Fruit fly (Drosophila melanogaster): Measurements from ENCODE around the gene CG31221.

The CG31221 gene

DNA sequence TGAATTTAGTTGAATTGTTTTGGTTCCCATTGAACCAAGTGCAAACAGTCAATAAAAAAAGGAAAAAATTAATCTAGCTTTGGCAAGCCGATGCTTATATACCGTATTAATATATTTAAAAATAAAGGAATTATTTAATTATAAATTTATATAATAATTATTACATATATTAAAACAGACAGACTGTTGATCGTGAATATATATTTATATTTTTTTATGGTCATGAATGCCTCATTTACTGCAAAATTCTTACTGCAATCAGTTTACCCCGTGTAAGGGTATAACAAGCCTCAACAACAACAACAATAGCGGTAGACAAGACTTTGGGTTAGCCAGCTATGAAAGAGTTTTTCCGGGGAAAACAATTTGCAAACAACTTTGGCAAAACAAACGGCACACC, 61.6 kb downstream of the CG31221 start:
- TF ChIP-seq cnc (optimal IDR thresholded peaks at IDR 0.05), result no peak
- TF ChIP-seq CG11617 (GFP tag; optimal IDR thresholded peaks at IDR 0.05), result no peak
- TF ChIP-seq CG7045 (GFP tag; optimal IDR thresholded peaks at IDR 0.05), result no peak
- no peak for TF ChIP-seq bab1 (GFP tag; optimal IDR thresholded peaks at IDR 0.05)
- no peak for TF ChIP-seq Hr96 (GFP tag; optimal IDR thresholded peaks at IDR 0.05)
- no peak for TF ChIP-seq toe (GFP tag; optimal IDR thresholded peaks at IDR 0.05)
- TF ChIP-seq CG33017 (tag; optimal IDR thresholded peaks at IDR 0.05), result no peak
- TF ChIP-seq kay (GFP tag; ENCODE audit: borderline replicate concordance), result no peak
- TF ChIP-seq CG1620 (GFP tag; optimal IDR thresholded peaks at IDR 0.05), result no peak
- TF ChIP-seq tj (GFP tag; optimal IDR thresholded peaks at IDR 0.05), result no peak
- no peak for TF ChIP-seq Mnt (GFP tag; optimal IDR thresholded peaks at IDR 0.05)
- TF ChIP-seq Crg-1 (GFP tag; optimal IDR thresholded peaks at IDR 0.05), result no peak
- no peak for TF ChIP-seq CG7101 (tag; optimal IDR thresholded peaks at IDR 0.05)
- TF ChIP-seq CG14711 (tag; optimal IDR thresholded peaks at IDR 0.05), result no peak
- TF ChIP-seq CG5204 (GFP tag; optimal IDR thresholded peaks at IDR 0.05), result no peak
- TF ChIP-seq Clk (GFP tag; optimal IDR thresholded peaks at IDR 0.05), result no peak

DNA sequence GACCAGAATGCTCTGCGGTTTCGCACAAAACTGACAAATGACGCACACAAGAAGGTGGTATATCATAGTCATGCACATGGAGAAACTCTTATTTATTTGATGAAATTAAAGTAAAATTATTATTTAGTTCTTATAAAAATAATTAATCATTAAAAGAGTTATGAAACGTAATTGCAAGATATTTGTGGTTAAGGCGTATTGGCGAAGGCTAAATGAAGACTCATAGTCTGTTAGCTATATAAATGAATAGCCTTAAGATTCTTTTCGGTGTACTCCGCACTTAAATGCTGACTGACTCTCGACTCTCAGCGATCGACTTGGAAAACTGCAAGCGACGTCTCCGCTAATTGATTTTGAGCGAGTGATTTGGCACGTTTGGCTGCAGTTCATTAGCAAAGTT, 64.0 kb downstream of the CG31221 start:
- TF ChIP-seq Clk (GFP tag; optimal IDR thresholded peaks at IDR 0.05) (no peak), CG33017 (tag; optimal IDR thresholded peaks at IDR 0.05) (peak; percentile 3), CG11617 (GFP tag; optimal IDR thresholded peaks at IDR 0.05) (no peak), bab1 (GFP tag; optimal IDR thresholded peaks at IDR 0.05) (peak; percentile 43), ovo (GFP tag; optimal IDR thresholded peaks at IDR 0.05) (no peak)

DNA sequence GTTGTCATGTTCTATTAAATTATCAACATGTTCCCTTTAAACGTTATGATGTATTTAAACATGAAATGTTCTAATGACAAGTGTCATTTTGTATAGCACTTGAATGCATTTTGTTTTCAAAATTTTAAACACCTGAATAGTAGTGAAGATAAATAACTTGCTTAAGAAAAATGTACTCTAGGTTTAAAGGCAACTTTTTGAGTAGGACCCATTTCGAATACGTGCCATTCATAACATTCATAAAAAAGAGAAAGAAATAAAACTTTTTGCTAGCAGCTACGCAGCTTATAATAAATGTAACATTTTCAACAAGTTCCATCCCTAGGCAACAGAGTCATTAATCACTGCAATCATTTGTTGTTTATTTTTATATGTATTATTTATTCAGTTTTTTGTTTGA, 73.9 kb downstream of the CG31221 start:
- TF ChIP-seq CG14711 (tag; optimal IDR thresholded peaks at IDR 0.05), result no peak
- no peak for TF ChIP-seq Clk (GFP tag; optimal IDR thresholded peaks at IDR 0.05)
- no peak for TF ChIP-seq ovo (GFP tag; optimal IDR thresholded peaks at IDR 0.05)
- TF ChIP-seq Mnt (GFP tag; optimal IDR thresholded peaks at IDR 0.05), result no peak
- TF ChIP-seq bab1 (GFP tag; optimal IDR thresholded peaks at IDR 0.05), result no peak
- no peak for TF ChIP-seq CG12768 (GFP tag; optimal IDR thresholded peaks at IDR 0.05)
- no peak for TF ChIP-seq CG7101 (tag; optimal IDR thresholded peaks at IDR 0.05)
- TF ChIP-seq Hr96 (GFP tag; optimal IDR thresholded peaks at IDR 0.05), result no peak
- no peak for TF ChIP-seq kay (GFP tag; ENCODE audit: borderline replicate concordance)
- TF ChIP-seq cic (GFP tag; optimal IDR thresholded peaks at IDR 0.05), result no peak
- no peak for TF ChIP-seq CG7045 (GFP tag; optimal IDR thresholded peaks at IDR 0.05)
- TF ChIP-seq CG1620 (GFP tag; optimal IDR thresholded peaks at IDR 0.05), result no peak
- TF ChIP-seq cnc (optimal IDR thresholded peaks at IDR 0.05), result no peak
- TF ChIP-seq CG5204 (GFP tag; optimal IDR thresholded peaks at IDR 0.05), result no peak
- TF ChIP-seq pad (GFP tag; optimal IDR thresholded peaks at IDR 0.05), result no peak
- TF ChIP-seq CG11617 (GFP tag; optimal IDR thresholded peaks at IDR 0.05), result no peak
- TF ChIP-seq tj (GFP tag; optimal IDR thresholded peaks at IDR 0.05), result no peak
- TF ChIP-seq Crg-1 (GFP tag; optimal IDR thresholded peaks at IDR 0.05), result no peak
- TF ChIP-seq toe (GFP tag; optimal IDR thresholded peaks at IDR 0.05), result no peak
- no peak for TF ChIP-seq CG33017 (tag; optimal IDR thresholded peaks at IDR 0.05)

DNA sequence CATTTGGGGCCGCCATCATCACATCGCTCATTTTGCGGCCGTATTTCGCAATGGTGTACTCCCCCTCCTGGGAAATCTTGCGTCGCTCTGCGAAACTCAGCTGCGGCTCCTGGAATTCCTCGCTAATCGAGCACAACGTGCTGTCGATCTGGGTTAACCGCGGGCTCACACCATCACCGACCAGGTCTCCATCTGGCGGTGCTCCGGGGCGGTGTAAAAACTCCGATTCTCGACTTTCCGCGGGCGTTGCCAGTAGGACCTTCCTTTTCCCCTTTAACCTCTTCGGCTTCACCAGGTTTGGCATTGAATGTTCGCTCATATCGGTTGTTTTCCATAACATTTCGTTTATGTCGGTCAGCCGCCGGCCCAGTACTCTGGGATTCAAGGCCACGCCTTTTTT, 77.5 kb downstream of the CG31221 start:
- TF ChIP-seq cic (GFP tag; optimal IDR thresholded peaks at IDR 0.05) (no peak), CG14711 (tag; optimal IDR thresholded peaks at IDR 0.05) (no peak), CG7045 (GFP tag; optimal IDR thresholded peaks at IDR 0.05) (no peak), toe (GFP tag; optimal IDR thresholded peaks at IDR 0.05) (no peak), CG7101 (tag; optimal IDR thresholded peaks at IDR 0.05) (no peak), bab1 (GFP tag; optimal IDR thresholded peaks at IDR 0.05) (no peak), CG33017 (tag; optimal IDR thresholded peaks at IDR 0.05) (no peak), CG1620 (GFP tag; optimal IDR thresholded peaks at IDR 0.05) (no peak), ovo (GFP tag; optimal IDR thresholded peaks at IDR 0.05) (no peak), Crg-1 (GFP tag; optimal IDR thresholded peaks at IDR 0.05) (no peak), CG12768 (GFP tag; optimal IDR thresholded peaks at IDR 0.05) (no peak)

DNA sequence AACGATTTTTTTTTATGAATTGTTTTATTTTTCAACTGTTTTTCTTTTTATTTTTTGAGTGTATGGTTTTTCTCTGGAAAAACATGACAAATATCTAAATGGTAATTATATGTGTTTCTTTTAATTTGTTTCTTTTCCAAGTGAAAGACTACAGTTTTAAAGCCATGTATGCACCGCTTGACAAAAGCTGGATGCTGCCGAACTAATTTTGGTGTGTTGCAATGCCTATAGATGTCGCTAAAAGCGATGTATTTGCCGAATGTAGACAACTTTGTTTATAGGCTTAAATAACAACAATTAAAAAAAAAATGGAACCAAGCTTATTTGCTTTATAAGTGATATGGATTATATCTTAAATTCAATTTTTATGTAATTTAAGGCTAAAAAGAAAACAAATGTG, 78.5 kb downstream of the CG31221 start, which contains the start of gene CG15025:
CG15025 (minus strand) TSS at position 120 of the 400 bp plus-strand sequence.
- TF ChIP-seq Mnt (GFP tag; optimal IDR thresholded peaks at IDR 0.05) (no peak), CG1620 (GFP tag; optimal IDR thresholded peaks at IDR 0.05) (peak; percentile 14), bab1 (GFP tag; optimal IDR thresholded peaks at IDR 0.05) (peak; percentile 30), Clk (GFP tag; optimal IDR thresholded peaks at IDR 0.05) (no peak), ovo (GFP tag; optimal IDR thresholded peaks at IDR 0.05) (no peak), Hr96 (GFP tag; optimal IDR thresholded peaks at IDR 0.05) (no peak), toe (GFP tag; optimal IDR thresholded peaks at IDR 0.05) (peak; percentile 53), Crg-1 (GFP tag; optimal IDR thresholded peaks at IDR 0.05) (no peak), tj (GFP tag; optimal IDR thresholded peaks at IDR 0.05) (no peak), CG7101 (tag; optimal IDR thresholded peaks at IDR 0.05) (no peak), CG12768 (GFP tag; optimal IDR thresholded peaks at IDR 0.05) (no peak), pad (GFP tag; optimal IDR thresholded peaks at IDR 0.05) (no peak), CG7045 (GFP tag; optimal IDR thresholded peaks at IDR 0.05) (no peak), CG5204 (GFP tag; optimal IDR thresholded peaks at IDR 0.05) (peak; percentile 17), CG14711 (tag; optimal IDR thresholded peaks at IDR 0.05) (no peak), CG11617 (GFP tag; optimal IDR thresholded peaks at IDR 0.05) (no peak), CG33017 (tag; optimal IDR thresholded peaks at IDR 0.05) (no peak), cnc (optimal IDR thresholded peaks at IDR 0.05) (no peak), kay (GFP tag; ENCODE audit: borderline replicate concordance) (no peak), cic (GFP tag; optimal IDR thresholded peaks at IDR 0.05) (no peak)

DNA sequence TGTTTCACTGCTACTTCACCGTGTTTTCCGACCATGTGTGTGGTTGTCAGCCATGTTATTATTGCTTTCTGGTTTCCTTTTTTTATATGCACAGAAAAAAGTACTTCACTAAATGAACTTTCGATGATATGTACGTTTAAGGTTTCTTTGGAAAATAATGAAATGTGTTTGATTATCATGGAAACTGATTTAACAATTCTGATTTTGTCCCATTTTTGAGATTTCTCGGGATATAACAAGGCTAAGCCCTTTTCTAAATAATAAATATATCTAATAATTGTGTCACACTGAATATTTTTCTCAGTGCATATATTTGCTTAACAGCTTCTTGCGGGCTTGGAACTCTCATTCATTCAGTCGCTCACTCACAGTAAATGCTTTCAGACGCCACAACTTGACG, 79.9 kb downstream of the CG31221 start:
- TF ChIP-seq CG14711 (tag; optimal IDR thresholded peaks at IDR 0.05), result no peak

DNA sequence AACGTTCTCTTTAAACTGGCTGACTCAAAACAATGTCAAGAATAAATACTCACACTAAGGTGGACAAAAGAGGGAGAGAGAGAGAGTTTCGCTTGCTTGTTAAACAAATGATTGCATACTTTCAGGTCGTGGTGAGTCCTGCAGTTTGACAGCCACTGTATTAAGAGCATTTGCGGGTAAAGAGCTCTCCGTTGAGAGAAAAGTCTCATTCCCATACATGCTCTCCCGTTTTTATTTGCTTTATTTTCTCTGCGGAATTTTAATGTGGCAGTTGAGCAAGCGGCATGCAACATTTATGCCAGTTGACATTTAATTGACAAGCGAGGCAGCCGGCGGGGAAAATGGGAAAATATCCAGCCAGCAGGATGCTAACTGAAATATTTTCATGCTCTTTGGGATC, 82.7 kb downstream of the CG31221 start:
- TF ChIP-seq CG33017 (tag; optimal IDR thresholded peaks at IDR 0.05) (no peak), bab1 (GFP tag; optimal IDR thresholded peaks at IDR 0.05) (no peak), CG7101 (tag; optimal IDR thresholded peaks at IDR 0.05) (no peak), CG1620 (GFP tag; optimal IDR thresholded peaks at IDR 0.05) (no peak), kay (GFP tag; ENCODE audit: borderline replicate concordance) (no peak), CG5204 (GFP tag; optimal IDR thresholded peaks at IDR 0.05) (no peak), CG14711 (tag; optimal IDR thresholded peaks at IDR 0.05) (no peak), toe (GFP tag; optimal IDR thresholded peaks at IDR 0.05) (no peak), CG7045 (GFP tag; optimal IDR thresholded peaks at IDR 0.05) (no peak), CG12768 (GFP tag; optimal IDR thresholded peaks at IDR 0.05) (no peak), Hr96 (GFP tag; optimal IDR thresholded peaks at IDR 0.05) (no peak), Mnt (GFP tag; optimal IDR thresholded peaks at IDR 0.05) (no peak), ovo (GFP tag; optimal IDR thresholded peaks at IDR 0.05) (no peak), Clk (GFP tag; optimal IDR thresholded peaks at IDR 0.05) (no peak), pad (GFP tag; optimal IDR thresholded peaks at IDR 0.05) (no peak), CG11617 (GFP tag; optimal IDR thresholded peaks at IDR 0.05) (no peak), tj (GFP tag; optimal IDR thresholded peaks at IDR 0.05) (no peak), Crg-1 (GFP tag; optimal IDR thresholded peaks at IDR 0.05) (no peak)

Measured in whole organism, adult.